Worm (Caenorhabditis elegans) whole organism, L2 larva: ENCODE measurements around the gene C35B1.5.
"Not testable (repeated sequence)": the region's sequence is repeated elsewhere in the genome, so short reads cannot be mapped to it uniquely, and the experiment has no call there.

Source experiments
- C34F6.9 ChIP-seq: fragments of 150-350 bp; optimal IDR thresholded peaks from 2 replicates; lab custom pipeline; 2014; ENCODE audit warnings: missing biosample characterization, missing genetic modification characterization
- Y55F3AM.14 ChIP-seq: fragments of 200-800 bp; sonication (Bioruptor generic); optimal IDR thresholded peaks from 2 replicates; lab custom pipeline; 2018; ENCODE audit warnings: mild to moderate bottlenecking, missing genetic modification characterization, missing compliant biosample characterization
- ZK546.5 ChIP-seq: sonication (generic microtip); optimal IDR thresholded peaks from 2 replicates; lab custom pipeline; 2017; ENCODE audit warnings: missing biosample characterization, missing genetic modification characterization
- aly-2 ChIP-seq: fragments of 150-350 bp; optimal IDR thresholded peaks from 2 replicates; lab custom pipeline; 2014; ENCODE audit warnings: missing biosample characterization, missing genetic modification characterization
- ama-1 ChIP-seq: fragments of 150-350 bp; optimal IDR thresholded peaks from 2 replicates; lab custom pipeline; 2018; ENCODE audit warnings: inconsistent platforms
- blmp-1 ChIP-seq: sonication (generic microtip); optimal IDR thresholded peaks from 2 replicates; lab custom pipeline; 2017; ENCODE audit warnings: missing genetic modification characterization, mild to moderate bottlenecking, missing compliant biosample characterization, antibody characterized with exemption, moderate library complexity; ENCODE audit not compliant: insufficient read depth
- crh-2 ChIP-seq: sonication (generic microtip); optimal IDR thresholded peaks from 2 replicates; lab custom pipeline; 2017; ENCODE audit warnings: missing biosample characterization, missing genetic modification characterization
- dmd-4 ChIP-seq: sonication (generic microtip); optimal IDR thresholded peaks from 2 replicates; lab custom pipeline; 2017; ENCODE audit warnings: missing biosample characterization, missing genetic modification characterization
- egl-27 ChIP-seq: sonication (generic microtip); optimal IDR thresholded peaks from 3 replicates; lab custom pipeline; 2017; ENCODE audit warnings: missing biosample characterization, missing genetic modification reagents, missing genetic modification characterization
- elt-3 ChIP-seq: sonication (generic microtip); optimal IDR thresholded peaks from 2 replicates; lab custom pipeline; 2017; ENCODE audit warnings: missing biosample characterization, missing genetic modification characterization
- fos-1 ChIP-seq: fragments of 150-350 bp; optimal IDR thresholded peaks from 2 replicates; lab custom pipeline; 2014; ENCODE audit warnings: missing biosample characterization, missing genetic modification characterization
- lin-13 ChIP-seq: fragments of 150-350 bp; optimal IDR thresholded peaks from 2 replicates; lab custom pipeline; 2014; ENCODE audit warnings: missing biosample characterization, missing genetic modification reagents, missing genetic modification characterization
- lsy-2 ChIP-seq, 2 experiments: fragments of 150-350 bp in 1 of 2; sonication (generic microtip) in 1 of 2; optimal IDR thresholded peaks; 2 replicates each; lab custom pipeline; 2014 to 2017; ENCODE audit warnings: missing biosample characterization in 2 of 2, missing genetic modification characterization in 2 of 2
- mab-5 ChIP-seq: fragments of 150-350 bp; optimal IDR thresholded peaks from 2 replicates; lab custom pipeline; 2014; ENCODE audit warnings: missing biosample characterization, missing genetic modification characterization
- mbf-1 ChIP-seq: sonication (generic microtip); optimal IDR thresholded peaks from 2 replicates; lab custom pipeline; 2017; ENCODE audit warnings: missing biosample characterization, missing genetic modification characterization
- mdl-1 ChIP-seq, 2 experiments: fragments of 150-350 bp in 1 of 2; sonication (generic microtip) in 1 of 2; optimal IDR thresholded peaks; 2 replicates each; lab custom pipeline; 2017; ENCODE audit warnings: missing biosample characterization in 2 of 2, missing genetic modification characterization in 2 of 2
- nhr-11 ChIP-seq: fragments of 150-350 bp; optimal IDR thresholded peaks from 2 replicates; lab custom pipeline; 2014; ENCODE audit warnings: missing biosample characterization, missing genetic modification characterization
- nhr-129 ChIP-seq: fragments of 150-350 bp; optimal IDR thresholded peaks from 2 replicates; lab custom pipeline; 2014; ENCODE audit warnings: missing biosample characterization, missing genetic modification characterization
- nhr-21 ChIP-seq: fragments of 150-350 bp; optimal IDR thresholded peaks from 2 replicates; lab custom pipeline; 2014; ENCODE audit warnings: missing biosample characterization, missing genetic modification characterization
- nhr-23 ChIP-seq: fragments of 150-350 bp; optimal IDR thresholded peaks from 2 replicates; lab custom pipeline; 2014; ENCODE audit warnings: missing biosample characterization, missing genetic modification reagents, missing genetic modification characterization
- nhr-25 ChIP-seq: fragments of 150-350 bp; sonication (generic microtip); optimal IDR thresholded peaks from 3 replicates; lab custom pipeline; 2014; ENCODE audit warnings: missing biosample characterization, missing genetic modification characterization
- sem-4 ChIP-seq: fragments of 150-350 bp; optimal IDR thresholded peaks from 2 replicates; lab custom pipeline; 2014; ENCODE audit warnings: missing biosample characterization, missing genetic modification reagents, missing genetic modification characterization
- sma-3 ChIP-seq: sonication (generic microtip); optimal IDR thresholded peaks from 2 replicates; lab custom pipeline; 2016; ENCODE audit warnings: missing genetic modification reagents, missing genetic modification characterization, missing compliant biosample characterization
- sma-9 ChIP-seq, 2 experiments: fragments of 150-350 bp in 1 of 2; sonication (generic microtip) in 1 of 2; optimal IDR thresholded peaks; 2 replicates each; lab custom pipeline; 2014 to 2016; ENCODE audit warnings: missing genetic modification characterization in 2 of 2, mild to moderate bottlenecking in 1 of 2, missing biosample characterization in 1 of 2, missing compliant biosample characterization in 1 of 2, missing genetic modification reagents in 1 of 2, moderate library complexity in 1 of 2
- unc-39 ChIP-seq: fragments of 150-350 bp; optimal IDR thresholded peaks from 2 replicates; lab custom pipeline; 2014; ENCODE audit warnings: missing biosample characterization, missing genetic modification characterization
- unc-55 ChIP-seq: fragments of 150-350 bp; sonication (generic microtip); optimal IDR thresholded peaks from 3 replicates; lab custom pipeline; 2014; ENCODE audit warnings: missing biosample characterization, missing genetic modification reagents, missing genetic modification characterization
- unc-62 ChIP-seq: fragments of 150-350 bp; optimal IDR thresholded peaks from 2 replicates; lab custom pipeline; 2014; ENCODE audit warnings: missing biosample characterization, missing genetic modification reagents, missing genetic modification characterization
- zag-1 ChIP-seq: fragments of 150-350 bp; optimal IDR thresholded peaks from 2 replicates; lab custom pipeline; 2014; ENCODE audit warnings: missing biosample characterization, missing genetic modification characterization
- ztf-4 ChIP-seq: fragments of 150-350 bp; optimal IDR thresholded peaks from 2 replicates; lab custom pipeline; 2014; ENCODE audit warnings: missing biosample characterization, missing genetic modification characterization

C35B1.5 gene

DNA sequence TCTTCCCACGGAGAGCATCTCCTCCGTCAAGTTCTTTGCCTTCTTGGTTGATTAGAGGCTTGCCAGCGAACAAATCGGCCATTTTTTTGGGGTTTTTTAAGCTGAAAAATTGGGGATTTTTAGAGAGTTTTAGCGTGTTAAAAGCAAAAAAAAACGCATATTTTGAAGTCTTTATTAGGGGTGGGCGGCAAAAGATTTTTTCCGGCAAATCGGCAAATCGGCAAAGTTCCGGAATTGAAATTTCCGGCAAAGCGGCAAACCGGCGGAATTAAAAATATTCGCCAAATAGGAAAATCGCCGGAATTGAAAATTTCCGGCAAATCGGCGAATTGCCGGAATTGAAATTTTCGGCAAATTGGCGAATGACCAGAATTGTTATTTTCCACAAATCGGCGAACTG lies at the start of gene C35B1.5:
TSS of gene C35B1.5 (minus strand) at position 101 of the 400 bp plus-strand sequence.
- TF ChIP-seq nhr-25 (tag; lab: Kevin White, UChicago), result no peak
- no peak for TF ChIP-seq ztf-4 (tag; lab: Kevin White, UChicago)
- no peak for TF ChIP-seq dmd-4 (tag; lab: Kevin White, UChicago)
- TF ChIP-seq unc-39 (tag; lab: Kevin White, UChicago), result no peak
- TF ChIP-seq ZK546.5, result no peak

DNA sequence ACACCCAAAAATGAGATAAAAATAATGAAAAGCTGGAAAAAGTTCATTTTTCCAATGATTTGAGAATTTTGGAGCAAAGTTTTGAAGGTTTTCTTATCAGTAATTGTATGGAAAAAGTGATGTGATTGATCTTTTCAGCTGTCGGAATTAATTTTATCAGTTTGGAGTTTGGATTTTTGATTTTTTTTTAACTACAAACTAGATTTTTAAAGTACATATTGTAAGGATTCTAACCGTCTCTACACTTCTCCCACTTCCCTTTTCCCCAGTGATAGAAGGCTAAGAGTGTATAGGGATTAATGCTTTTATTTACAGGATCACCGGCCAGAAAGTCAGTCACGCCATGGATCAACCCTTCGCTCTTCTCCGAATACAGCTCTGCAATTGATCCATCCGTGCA lies 41.6 kb upstream of the C35B1.5 start, which contains the start of gene F49F1.7:
TSS of gene F49F1.7 (minus strand) at position 101 of the 400 bp plus-strand sequence.
- TF ChIP-seq fos-1 (tag; lab: Kevin White, UChicago); sma-3 (GFP tag; lab: Kevin White, UChicago); nhr-25 (tag; lab: Kevin White, UChicago): not testable (repeated sequence)

DNA sequence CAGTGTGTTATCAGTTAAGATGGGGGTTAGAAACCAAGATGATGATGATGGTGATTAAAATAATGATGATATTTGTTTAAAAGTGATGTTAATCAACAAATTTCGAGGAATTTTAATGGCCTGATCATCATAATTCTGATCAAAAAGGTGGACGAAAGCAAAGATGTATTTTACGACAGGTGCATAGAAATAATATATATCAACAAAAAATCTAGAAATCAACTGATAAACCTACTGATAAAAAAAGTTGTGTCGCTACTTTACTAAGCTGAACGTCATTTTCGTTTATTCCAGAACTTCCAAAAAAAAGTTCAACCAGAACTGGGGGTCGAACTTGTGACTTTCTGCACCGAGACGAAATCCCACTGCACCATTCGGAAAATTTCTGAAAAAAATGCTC lies 39.1 kb upstream of the C35B1.5 start, which contains the start of gene mul-1:
TSS of gene mul-1 (minus strand) at position 84 of the 400 bp plus-strand sequence.
- TF ChIP-seq crh-2 (tag; lab: Kevin White, UChicago) (no peak), fos-1 (tag; lab: Kevin White, UChicago) (no peak), ama-1 (no peak), C34F6.9 (no peak), mdl-1 (tag; optimal IDR thresholded peaks at IDR 0.05; lab: Kevin White, UChicago) (no peak), ztf-4 (tag; lab: Kevin White, UChicago) (no peak), nhr-129 (tag; lab: Kevin White, UChicago) (no peak), sma-9 (GFP tag; optimal IDR thresholded peaks at IDR 0.05; lab: Kevin White, UChicago) (no peak), sma-9 (tag; optimal IDR thresholded peaks at IDR 0.05; lab: Kevin White, UChicago) (no peak), nhr-11 (tag; lab: Kevin White, UChicago) (no peak), mab-5 (tag; lab: Kevin White, UChicago) (no peak), unc-62 (GFP tag; lab: Kevin White, UChicago) (no peak)
- TF ChIP-seq, all 48 proteins: peak for 0

ce11 chrIV:4121055-4121454 lies 37.0 kb upstream of the C35B1.5 start:
- TF ChIP-seq dmd-4 (tag; lab: Kevin White, UChicago) (no peak), lsy-2 (tag; optimal IDR thresholded peaks at IDR 0.05; lab: Kevin White, UChicago) (no peak), nhr-23 (tag; lab: Kevin White, UChicago) (no peak), unc-55 (GFP tag; lab: Kevin White, UChicago) (no peak), egl-27 (tag; lab: Kevin White, UChicago) (no peak), elt-3 (tag; lab: Kevin White, UChicago) (no peak), Y55F3AM.14 (GFP tag; lab: Kevin White, UChicago) (no peak), unc-39 (tag; lab: Kevin White, UChicago) (no peak), crh-2 (tag; lab: Kevin White, UChicago) (no peak)
- TF ChIP-seq, all 48 proteins: peak for 0

- TF ChIP-seq aly-2 (tag; lab: Kevin White, UChicago) (no peak), zag-1 (tag; lab: Kevin White, UChicago) (no peak), unc-62 (GFP tag; lab: Kevin White, UChicago) (no peak), sem-4 (no peak), ZK546.5 (no peak), nhr-25 (tag; lab: Kevin White, UChicago) (no peak), lin-13 (no peak), mab-5 (tag; lab: Kevin White, UChicago) (no peak), Y55F3AM.14 (GFP tag; lab: Kevin White, UChicago) (no peak), lsy-2 (tag; optimal IDR thresholded peaks at IDR 0.05; lab: Kevin White, UChicago) (no peak), nhr-21 (tag; lab: Kevin White, UChicago) (no peak), unc-55 (GFP tag; lab: Kevin White, UChicago) (no peak), blmp-1 (tag; lab: Kevin White, UChicago) (no peak), sma-9 (GFP tag; optimal IDR thresholded peaks at IDR 0.05; lab: Kevin White, UChicago) (no peak), sma-9 (tag; optimal IDR thresholded peaks at IDR 0.05; lab: Kevin White, UChicago) (no peak), sma-3 (GFP tag; lab: Kevin White, UChicago) (no peak), ztf-4 (tag; lab: Kevin White, UChicago) (no peak), mbf-1 (tag; lab: Kevin White, UChicago) (no peak), nhr-11 (tag; lab: Kevin White, UChicago) (no peak), mdl-1 (tag; optimal IDR thresholded peaks at IDR 0.05; lab: Kevin White, UChicago) (no peak)
Measured at ce11 chrIV:4120263-4120662, 36.3 kb upstream of the C35B1.5 start, which contains the start of gene F49F1.5. Gene F49F1.5, minus strand, starts transcription at chrIV:4120415.
